Worm (Caenorhabditis elegans) whole organism, young adult: Measurements from ENCODE around the gene prmt-4.

Experiments
- ceh-40 ChIP-seq: fragments of 200-800 bp; sonication (Bioruptor generic); IDR thresholded peaks from 2 replicates; pipeline ENCODE4 v1.3.6; 2022; ENCODE audit warnings: missing genetic modification characterization, missing compliant biosample characterization
- hmg-20 ChIP-seq: fragments of 200-800 bp; sonication (Bioruptor generic); IDR thresholded peaks from 2 replicates; pipeline ENCODE4 v1.3.6; 2022; ENCODE audit warnings: missing genetic modification reagents, missing genetic modification characterization, missing compliant biosample characterization
- lir-1 ChIP-seq: fragments of 200-800 bp; sonication (Bioruptor generic); conservative IDR thresholded peaks from 2 replicates; pipeline ENCODE4 v1.3.6; 2022; ENCODE audit warnings: missing genetic modification reagents, missing genetic modification characterization, missing compliant biosample characterization
- lsl-1 ChIP-seq: fragments of 200-800 bp; sonication (Bioruptor generic); optimal IDR thresholded peaks from 2 replicates; lab custom pipeline; 2018; ENCODE audit warnings: mild to moderate bottlenecking, missing genetic modification characterization, moderate library complexity, missing compliant biosample characterization
- pha-4 ChIP-seq: fragments of 150-350 bp; sonication (generic microtip); optimal IDR thresholded peaks from 2 replicates; lab custom pipeline; 2014; ENCODE audit warnings: missing biosample characterization, missing genetic modification reagents, missing genetic modification characterization

DNA sequence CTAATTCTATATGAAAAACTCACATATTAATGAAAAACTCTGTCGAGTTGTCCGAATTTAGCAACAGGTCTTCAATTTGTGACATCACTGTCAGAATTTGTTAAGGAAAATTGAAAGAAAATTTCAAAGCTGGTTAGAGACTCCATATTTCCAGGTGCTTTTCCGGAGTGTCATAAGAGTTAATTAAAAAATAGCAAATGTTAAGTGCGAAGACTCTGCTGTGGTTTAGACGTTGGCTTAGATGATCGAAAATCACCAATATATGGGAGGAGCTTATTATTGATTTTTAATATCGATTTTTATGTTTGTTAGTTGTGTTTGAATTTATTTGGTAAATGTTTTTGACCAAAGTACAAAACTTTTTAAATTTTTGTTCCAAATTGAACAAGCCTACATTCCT, 15.7 kb downstream of the prmt-4 start, which contains the start of gene C18H7.12:
- TF ChIP-seq pha-4 (tag; lab: Kevin White, UChicago) (no peak), hmg-20 (GFP tag; lab: Robert Waterston, UW) (no peak), lir-1 (GFP tag; lab: Robert Waterston, UW) (no peak), lsl-1 (GFP tag; lab: Kevin White, UChicago) (no peak), ceh-40 (GFP tag; lab: Robert Waterston, UW) (no peak)
